Worm (Caenorhabditis elegans): ENCODE results near the gene rps-27.

The rps-27 gene

DNA sequence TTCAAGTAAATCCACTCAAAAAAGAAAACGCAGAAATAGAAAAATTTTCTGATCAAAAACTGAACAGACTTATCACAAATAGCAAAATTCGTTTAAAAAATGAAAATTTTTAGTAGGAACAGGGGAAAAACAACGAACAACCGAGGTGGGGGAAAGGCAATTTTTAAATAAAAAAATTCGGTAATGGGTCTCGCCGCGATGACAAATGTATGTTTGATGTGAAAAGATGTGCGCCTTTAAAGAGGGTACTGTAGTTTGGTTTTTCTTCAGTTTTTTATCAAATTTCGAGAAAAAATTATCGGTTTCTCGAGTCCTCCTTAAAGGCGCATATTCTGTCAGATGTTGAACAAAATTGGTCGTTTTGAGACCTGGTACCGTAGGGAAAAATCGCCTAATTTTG, 20.0 kb upstream of the rps-27 start:
- no peak for TF ChIP-seq peb-1 (tag; optimal IDR thresholded peaks at IDR 0.05)
- TF ChIP-seq lin-11 (tag; optimal IDR thresholded peaks at IDR 0.05), result no peak
- no peak for TF ChIP-seq unc-62 (GFP tag; optimal IDR thresholded peaks at IDR 0.05)
- TF ChIP-seq sma-3 (GFP tag; optimal IDR thresholded peaks at IDR 0.05), result no peak
- TF ChIP-seq sma-9 (GFP tag; optimal IDR thresholded peaks at IDR 0.05), result no peak
- TF ChIP-seq sma-9 (tag; optimal IDR thresholded peaks at IDR 0.05), result no peak
- no peak for TF ChIP-seq nhr-129 (tag; optimal IDR thresholded peaks at IDR 0.05)
- no peak for TF ChIP-seq egl-27 (tag; optimal IDR thresholded peaks at IDR 0.05)

- TF ChIP-seq nhr-129 (tag; optimal IDR thresholded peaks at IDR 0.05) (peak; percentile 81), blmp-1 (tag; optimal IDR thresholded peaks at IDR 0.05; ENCODE audit: insufficient read depth) (no peak), nhr-12 (tag; optimal IDR thresholded peaks at IDR 0.05) (no peak), nhr-25 (tag; optimal IDR thresholded peaks at IDR 0.05) (no peak), elt-3 (tag; optimal IDR thresholded peaks at IDR 0.05) (no peak), mbf-1 (tag; optimal IDR thresholded peaks at IDR 0.05) (no peak), C34F6.9 (tag; optimal IDR thresholded peaks at IDR 0.05) (peak; percentile 12), peb-1 (tag; optimal IDR thresholded peaks at IDR 0.05) (no peak), lin-13 (GFP tag; optimal IDR thresholded peaks at IDR 0.05) (no peak), lsy-2 (tag; optimal IDR thresholded peaks at IDR 0.05) (no peak), sma-3 (GFP tag; optimal IDR thresholded peaks at IDR 0.05) (peak; percentile 3), R02D3.7 (tag; optimal IDR thresholded peaks at IDR 0.05) (no peak), mab-5 (tag; optimal IDR thresholded peaks at IDR 0.05) (no peak), snpc-4 (tag; optimal IDR thresholded peaks at IDR 0.05) (no peak), ama-1 (optimal IDR thresholded peaks at IDR 0.05) (no peak)
Measured at ce11 chrV:123513-123912, 19.6 kb upstream of the rps-27 start.

ce11 chrV:122750-123149, 18.9 kb upstream of the rps-27 start, which contains the start of gene cgp-1:
Gene cgp-1, minus strand, starts transcription at chrV:122789.
- peak; percentile 20 for TF ChIP-seq C34F6.9 (tag; optimal IDR thresholded peaks at IDR 0.05)
- TF ChIP-seq lsy-2 (tag; optimal IDR thresholded peaks at IDR 0.05), result peak in 1 of 2 experiments; percentile 11
- no peak for TF ChIP-seq aly-2 (tag; optimal IDR thresholded peaks at IDR 0.05)
- no peak for TF ChIP-seq nhr-237 (tag; optimal IDR thresholded peaks at IDR 0.05)
- peak; percentile 8 for TF ChIP-seq ama-1 (optimal IDR thresholded peaks at IDR 0.05)
- TF ChIP-seq gmeb-1 (tag; optimal IDR thresholded peaks at IDR 0.05), result no peak
- no peak for TF ChIP-seq ztf-1 (GFP tag; conservative IDR thresholded peaks at IDR 0.05)
- peak; percentile 23 for TF ChIP-seq unc-55 (GFP tag; optimal IDR thresholded peaks at IDR 0.05)
- no peak for TF ChIP-seq mdl-1 (tag; optimal IDR thresholded peaks at IDR 0.05)
- no peak for TF ChIP-seq nhr-12 (tag; optimal IDR thresholded peaks at IDR 0.05)
- TF ChIP-seq peb-1 (tag; optimal IDR thresholded peaks at IDR 0.05), result no peak
- TF ChIP-seq elt-1 (tag; optimal IDR thresholded peaks at IDR 0.05), result no peak
- TF ChIP-seq fos-1 (tag; optimal IDR thresholded peaks at IDR 0.05), result no peak
- peak; percentile 32 for TF ChIP-seq R02D3.7 (tag; optimal IDR thresholded peaks at IDR 0.05)
- no peak for TF ChIP-seq F13H6.1 (tag; optimal IDR thresholded peaks at IDR 0.05)

DNA sequence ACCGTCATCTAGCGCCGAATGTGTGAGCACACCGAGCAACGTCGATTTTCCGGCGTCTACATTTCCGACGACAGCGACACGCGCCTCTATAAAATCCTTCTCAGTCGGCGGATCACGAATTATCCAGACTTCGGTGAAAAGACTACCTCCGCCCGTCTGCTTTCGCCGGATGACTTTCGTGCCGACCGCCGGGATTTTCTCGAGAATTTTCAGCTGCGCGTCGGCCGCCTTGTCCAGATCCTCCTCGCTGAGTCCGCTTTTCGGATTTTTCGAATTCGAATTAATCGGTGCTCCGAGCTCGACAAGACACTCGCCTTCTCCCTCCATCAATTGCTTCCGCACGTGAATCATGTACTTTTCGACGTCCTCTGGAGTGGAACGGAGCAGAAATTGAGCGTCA, 18.4 kb upstream of the rps-27 start:
- TF ChIP-seq crh-2 (tag; optimal IDR thresholded peaks at IDR 0.05), result no peak
- TF ChIP-seq sma-3 (GFP tag; optimal IDR thresholded peaks at IDR 0.05), result no peak
- TF ChIP-seq nhr-6 (tag; optimal IDR thresholded peaks at IDR 0.05), result no peak
- no peak for TF ChIP-seq zag-1 (tag; optimal IDR thresholded peaks at IDR 0.05)
- no peak for TF ChIP-seq skn-1 (tag; optimal IDR thresholded peaks at IDR 0.05)
- TF ChIP-seq F13H6.1 (tag; optimal IDR thresholded peaks at IDR 0.05), result no peak
- TF ChIP-seq dmd-4 (tag; optimal IDR thresholded peaks at IDR 0.05), result no peak

DNA sequence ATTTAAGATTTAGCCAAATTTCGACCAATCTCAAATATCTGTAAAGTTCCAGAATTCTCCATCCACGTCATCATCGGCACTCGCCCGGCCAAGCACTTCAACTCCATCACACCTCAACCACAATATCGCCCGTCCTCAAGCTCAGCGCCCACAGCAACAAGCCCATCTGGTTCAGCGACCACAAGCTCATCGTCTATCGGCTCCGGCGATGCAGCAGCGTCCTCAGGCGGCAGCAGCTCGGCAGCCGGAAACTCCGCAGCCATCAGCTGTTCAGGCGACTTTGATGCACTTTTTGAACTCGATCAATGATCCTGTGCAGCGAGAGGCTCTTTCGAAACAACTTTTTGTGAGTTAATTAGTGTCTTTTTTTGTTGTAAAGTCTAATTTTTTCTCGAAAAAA, 13.4 kb upstream of the rps-27 start:
- no peak for TF ChIP-seq unc-55 (GFP tag; optimal IDR thresholded peaks at IDR 0.05)
- peak; percentile 17 for TF ChIP-seq Y55F3AM.14 (GFP tag; optimal IDR thresholded peaks at IDR 0.05)
- TF ChIP-seq mdl-1 (tag; optimal IDR thresholded peaks at IDR 0.05), result no peak
- TF ChIP-seq blmp-1 (tag; optimal IDR thresholded peaks at IDR 0.05; ENCODE audit: insufficient read depth), result no peak
- TF ChIP-seq elt-1 (tag; optimal IDR thresholded peaks at IDR 0.05), result no peak

Data from whole organism, L2 larva.